Worm (Caenorhabditis elegans): Measurements from ENCODE around the gene B0454.5.
A peak's percentile ranks its signal among the peaks of the same experiment; 100 is the strongest.

The B0454.5 gene

DNA sequence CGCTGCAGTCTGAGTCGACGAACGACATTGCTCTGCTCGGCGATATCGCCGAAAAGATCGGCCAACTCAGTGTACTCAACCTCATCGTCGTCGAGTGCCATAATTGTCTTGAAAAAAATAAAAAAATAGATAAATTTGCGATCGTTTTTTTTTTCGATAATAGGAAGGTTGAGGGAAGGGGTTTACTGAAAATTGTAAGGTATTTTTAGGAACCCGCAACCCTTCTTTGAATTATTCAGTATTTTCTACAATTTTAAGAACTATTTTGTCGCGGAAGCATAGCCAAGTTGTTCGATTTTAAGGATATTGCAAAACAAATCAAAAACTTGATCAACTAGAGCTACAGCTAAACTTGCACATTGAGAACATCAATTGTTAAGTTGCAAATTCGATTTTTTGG lies 26.5 kb upstream of the B0454.5 start, which contains the start of gene C41H7.9:
Gene C41H7.9, minus strand, starts transcription at position 101 of the 400 bp plus-strand sequence.
- TF ChIP-seq gmeb-2 (tag; optimal IDR thresholded peaks at IDR 0.05) (no peak), K02D7.2 (tag; optimal IDR thresholded peaks at IDR 0.05) (no peak), tbx-2 (tag; optimal IDR thresholded peaks at IDR 0.05) (no peak), hlh-6 (tag; optimal IDR thresholded peaks at IDR 0.05) (no peak), ceh-24 (tag; optimal IDR thresholded peaks at IDR 0.05) (no peak), npax-4 (tag; optimal IDR thresholded peaks at IDR 0.05) (no peak), madf-2 (tag; optimal IDR thresholded peaks at IDR 0.05) (no peak), syd-9 (tag; optimal IDR thresholded peaks at IDR 0.05) (no peak), sox-2 (GFP tag; IDR thresholded peaks at IDR 0.05) (no peak), pat-9 (tag; optimal IDR thresholded peaks at IDR 0.05) (no peak), ceh-31 (tag; optimal IDR thresholded peaks at IDR 0.05) (no peak), pax-1 (tag; optimal IDR thresholded peaks at IDR 0.05) (no peak), hlh-8 (tag; optimal IDR thresholded peaks at IDR 0.05) (no peak), ceh-18 (tag; optimal IDR thresholded peaks at IDR 0.05) (no peak), mec-3 (tag; optimal IDR thresholded peaks at IDR 0.05; ENCODE audit: borderline replicate concordance) (no peak), C08G9.2 (tag; optimal IDR thresholded peaks at IDR 0.05) (no peak), eyg-1 (tag; optimal IDR thresholded peaks at IDR 0.05) (no peak)

DNA sequence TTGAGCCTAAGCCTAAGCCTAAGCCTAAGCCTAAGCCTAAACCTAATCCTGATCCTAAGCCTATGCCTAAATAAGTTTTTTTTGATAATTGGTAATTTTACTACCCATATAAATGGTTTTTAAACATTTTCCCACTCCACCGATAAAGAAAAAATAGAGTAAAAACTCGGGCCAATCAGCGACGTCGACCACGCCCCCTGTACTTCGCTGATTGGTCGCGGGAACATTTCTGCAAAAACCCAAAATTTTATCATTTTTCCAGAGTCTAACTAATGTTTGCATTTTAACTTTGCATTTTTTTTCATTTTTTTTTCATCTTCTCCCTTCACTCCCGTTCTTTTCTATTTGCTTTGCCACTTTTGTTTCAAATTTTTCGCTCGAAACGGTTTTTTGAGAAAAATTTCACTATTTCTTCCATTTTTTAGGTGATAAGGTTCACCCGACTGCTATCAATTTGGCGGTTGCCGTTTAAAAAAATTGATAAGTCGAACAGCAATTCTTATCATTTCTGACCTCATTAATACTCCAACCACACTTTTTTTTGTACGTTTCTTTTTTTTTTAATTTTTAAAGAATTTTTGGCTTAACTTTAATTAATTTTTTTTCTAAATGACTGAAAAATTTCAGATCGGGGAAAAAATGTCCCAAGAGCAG lies 24.3 kb upstream of the B0454.5 start, which contains the start of gene C41H7.2:
Gene C41H7.2, plus strand, starts transcription at position 622 of the 654 bp plus-strand sequence.
- TF ChIP-seq che-1 (tag; optimal IDR thresholded peaks at IDR 0.05), result no peak
- TF ChIP-seq nhr-232 (tag; optimal IDR thresholded peaks at IDR 0.05), result no peak
- TF ChIP-seq ceh-30 (tag; optimal IDR thresholded peaks at IDR 0.05), result no peak
- no peak for TF ChIP-seq pat-9 (tag; optimal IDR thresholded peaks at IDR 0.05)
- TF ChIP-seq pag-3 (tag; optimal IDR thresholded peaks at IDR 0.05; ENCODE audit: borderline replicate concordance), result no peak
- no peak for TF ChIP-seq C08G9.2 (tag; optimal IDR thresholded peaks at IDR 0.05)
- TF ChIP-seq elt-2 (tag; optimal IDR thresholded peaks at IDR 0.05), result peak; percentile 90
- TF ChIP-seq nfya-1 (tag; optimal IDR thresholded peaks at IDR 0.05), result peak; percentile 86
- no peak for TF ChIP-seq T23F11.4 (GFP tag; optimal IDR thresholded peaks at IDR 0.05)
- no peak for TF ChIP-seq ceh-45 (GFP tag; IDR thresholded peaks at IDR 0.05)
- no peak for TF ChIP-seq ceh-48 (tag; optimal IDR thresholded peaks at IDR 0.05)
- TF ChIP-seq dve-1 (tag; optimal IDR thresholded peaks at IDR 0.05), result no peak

DNA sequence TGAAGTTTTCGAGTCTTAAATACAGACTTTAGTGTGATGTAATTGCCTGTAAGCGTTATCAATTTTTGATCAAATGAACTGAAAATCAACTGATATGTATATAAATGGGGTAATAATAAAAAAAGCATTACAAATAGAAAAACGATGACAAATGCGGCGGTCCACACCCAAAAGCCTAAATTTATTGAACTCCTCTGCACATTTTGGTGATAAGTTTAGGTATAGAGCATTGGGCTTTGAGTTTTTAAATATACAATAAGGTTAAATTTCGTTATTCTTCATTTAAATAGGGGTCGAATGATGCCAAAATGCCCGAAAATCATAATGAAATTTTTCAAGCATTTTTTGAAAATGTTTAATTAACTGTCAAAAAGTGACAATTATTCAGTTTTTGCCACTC lies 18.9 kb upstream of the B0454.5 start, which contains the start of gene clec-3:
Gene clec-3, minus strand, starts transcription at position 101 of the 400 bp plus-strand sequence.
- no peak for TF ChIP-seq zip-5 (tag; optimal IDR thresholded peaks at IDR 0.05)
- no peak for TF ChIP-seq eyg-1 (tag; optimal IDR thresholded peaks at IDR 0.05)
- no peak for TF ChIP-seq nhr-232 (tag; optimal IDR thresholded peaks at IDR 0.05)
- no peak for TF ChIP-seq hlh-6 (tag; optimal IDR thresholded peaks at IDR 0.05)
- no peak for TF ChIP-seq odd-2 (tag; optimal IDR thresholded peaks at IDR 0.05)
- no peak for TF ChIP-seq ceh-9 (tag; optimal IDR thresholded peaks at IDR 0.05)
- TF ChIP-seq lin-11 (tag; optimal IDR thresholded peaks at IDR 0.05), result no peak
- TF ChIP-seq C38D4.7 (GFP tag; optimal IDR thresholded peaks at IDR 0.05), result no peak
- TF ChIP-seq ref-2 (tag; optimal IDR thresholded peaks at IDR 0.05), result no peak
- no peak for TF ChIP-seq pag-3 (tag; optimal IDR thresholded peaks at IDR 0.05; ENCODE audit: borderline replicate concordance)
- no peak for TF ChIP-seq ceh-24 (tag; optimal IDR thresholded peaks at IDR 0.05)
- TF ChIP-seq pqm-1 (tag; optimal IDR thresholded peaks at IDR 0.05), result no peak
- no peak for TF ChIP-seq tbx-2 (tag; optimal IDR thresholded peaks at IDR 0.05)
- TF ChIP-seq hlh-15 (tag; optimal IDR thresholded peaks at IDR 0.05), result no peak

DNA sequence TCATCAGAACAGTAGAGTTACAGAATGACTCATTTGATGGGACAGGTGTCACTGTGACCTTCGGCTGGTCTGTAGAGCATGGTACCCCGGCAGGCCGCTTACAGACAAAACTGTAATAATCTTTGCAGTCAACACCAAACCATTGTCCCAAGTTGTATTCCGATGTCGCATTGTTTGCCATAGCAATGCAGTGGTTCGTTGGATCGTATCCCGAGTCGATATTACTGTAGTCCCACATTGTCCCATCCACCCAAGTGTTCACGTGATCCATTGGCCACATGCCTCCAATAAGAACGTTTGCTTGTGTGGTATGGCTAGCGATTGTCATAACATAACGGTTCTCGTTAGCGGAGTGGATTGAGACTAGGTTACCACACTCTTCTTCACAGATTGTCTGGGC lies 17.8 kb upstream of the B0454.5 start:
- TF ChIP-seq pat-9 (tag; optimal IDR thresholded peaks at IDR 0.05) (no peak), sox-4 (tag; optimal IDR thresholded peaks at IDR 0.05) (no peak), ceh-14 (tag; optimal IDR thresholded peaks at IDR 0.05) (no peak)
